Fruit fly (Drosophila melanogaster): ENCODE measurements around the gene bou.

- TF ChIP-seq CG6654 (GFP tag; optimal IDR thresholded peaks at IDR 0.05) (peak; percentile 55), zf30C (GFP tag; optimal IDR thresholded peaks at IDR 0.05) (no peak), crc (GFP tag; optimal IDR thresholded peaks at IDR 0.05) (peak; percentile 56), ind (GFP tag; optimal IDR thresholded peaks at IDR 0.05) (peak; percentile 64)
Measured at dm6 chrX:6985182-6985851, 969 bp upstream of the bou start.
